Fruit fly (Drosophila melanogaster) whole organism, adult: ENCODE measurements around the gene H2.0.
A peak's percentile ranks its signal among the peaks of the same experiment; 100 is the strongest.

Experiments used
- CG11617 ChIP-seq: fragments of 200-800 bp; sonication (Bioruptor generic); optimal IDR thresholded peaks from 2 replicates; lab custom pipeline; 2017; ENCODE audit warnings: mild to moderate bottlenecking, missing biosample characterization, missing genetic modification reagents, missing genetic modification characterization
- CG12768 ChIP-seq: fragments of 200-800 bp; sonication (Bioruptor generic); optimal IDR thresholded peaks from 2 replicates; lab custom pipeline; 2017; ENCODE audit warnings: missing biosample characterization, missing genetic modification characterization, mild to moderate bottlenecking, moderate library complexity, missing genetic modification reagents
- CG14711 ChIP-seq: fragments of 200-800 bp; sonication (Bioruptor generic); optimal IDR thresholded peaks from 2 replicates; lab custom pipeline; 2018; ENCODE audit warnings: missing biosample characterization, mild to moderate bottlenecking, missing genetic modification characterization, moderate library complexity
- CG1620 ChIP-seq: fragments of 200-800 bp; sonication (Bioruptor generic); optimal IDR thresholded peaks from 2 replicates; lab custom pipeline; 2016; ENCODE audit warnings: missing biosample characterization, missing genetic modification characterization
- CG33017 ChIP-seq: fragments of 200-800 bp; sonication (Bioruptor generic); optimal IDR thresholded peaks from 2 replicates; lab custom pipeline; 2018; ENCODE audit warnings: missing biosample characterization, mild to moderate bottlenecking, missing genetic modification characterization, moderate library complexity
- CG5204 ChIP-seq: fragments of 200-800 bp; sonication (Bioruptor generic); optimal IDR thresholded peaks from 2 replicates; lab custom pipeline; 2016; ENCODE audit warnings: missing biosample characterization, missing genetic modification characterization
- CG7045 ChIP-seq: fragments of 200-800 bp; sonication (Bioruptor generic); optimal IDR thresholded peaks from 2 replicates; lab custom pipeline; 2017; ENCODE audit warnings: missing biosample characterization, mild to moderate bottlenecking, missing genetic modification characterization
- CG7101 ChIP-seq: fragments of 200-800 bp; sonication (Bioruptor generic); optimal IDR thresholded peaks from 2 replicates; lab custom pipeline; 2018; ENCODE audit warnings: missing biosample characterization, mild to moderate bottlenecking, missing genetic modification characterization, moderate library complexity
- Clk ChIP-seq: fragments of 200-800 bp; sonication (Bioruptor generic); optimal IDR thresholded peaks from 2 replicates; lab custom pipeline; 2017; ENCODE audit warnings: missing biosample characterization, missing genetic modification characterization
- Crg-1 ChIP-seq: fragments of 200-800 bp; sonication (Bioruptor generic); optimal IDR thresholded peaks from 2 replicates; lab custom pipeline; 2016; ENCODE audit warnings: missing biosample characterization, missing genetic modification characterization
- Hr96 ChIP-seq: fragments of 200-800 bp; sonication (Bioruptor generic); optimal IDR thresholded peaks from 2 replicates; lab custom pipeline; 2016; ENCODE audit warnings: missing biosample characterization, missing genetic modification characterization
- Mnt ChIP-seq: fragments of 200-800 bp; sonication (Bioruptor generic); optimal IDR thresholded peaks from 2 replicates; lab custom pipeline; 2016; ENCODE audit warnings: missing biosample characterization, mild to moderate bottlenecking, missing genetic modification characterization
- bab1 ChIP-seq: fragments of 200-800 bp; sonication (Bioruptor generic); optimal IDR thresholded peaks from 3 replicates; lab custom pipeline; 2019; ENCODE audit warnings: missing biosample characterization, mild to moderate bottlenecking, missing genetic modification characterization, moderate library complexity
- cic ChIP-seq: fragments of 200-800 bp; sonication (Bioruptor generic); optimal IDR thresholded peaks from 2 replicates; lab custom pipeline; 2017; ENCODE audit warnings: missing biosample characterization, mild to moderate bottlenecking, missing genetic modification characterization, moderate library complexity
- cnc ChIP-seq, 2 experiments: fragments of >200 bp; optimal IDR thresholded peaks; 2 replicates each; lab custom pipeline; 2017
- kay ChIP-seq: fragments of 200-800 bp; sonication (Bioruptor generic); peaks from one replicate; lab custom pipeline; 2016; ENCODE audit warnings: missing biosample characterization, missing genetic modification characterization, borderline replicate concordance
- ovo ChIP-seq: fragments of 200-800 bp; sonication (Bioruptor generic); optimal IDR thresholded peaks from 2 replicates; lab custom pipeline; 2016; ENCODE audit warnings: missing biosample characterization, missing genetic modification characterization
- pad ChIP-seq: fragments of 200-800 bp; sonication (Bioruptor generic); optimal IDR thresholded peaks from 3 replicates; lab custom pipeline; 2017; ENCODE audit warnings: missing biosample characterization, missing genetic modification characterization, mild to moderate bottlenecking, moderate library complexity, missing genetic modification reagents
- tj ChIP-seq: fragments of 200-800 bp; sonication (Bioruptor generic); optimal IDR thresholded peaks from 3 replicates; lab custom pipeline; 2017; ENCODE audit warnings: missing biosample characterization, mild to moderate bottlenecking, missing genetic modification characterization, moderate library complexity
- toe ChIP-seq: fragments of 200-800 bp; sonication (Bioruptor generic); optimal IDR thresholded peaks from 2 replicates; lab custom pipeline; 2016; ENCODE audit warnings: missing biosample characterization, missing genetic modification characterization

Gene H2.0

dm6 chr2L:6060210-6060609, 41.0 kb upstream of the H2.0 start, which contains the start of gene CG34180:
TSS of gene CG34180 (plus strand) at chr2L:6060510.
- TF ChIP-seq CG7045 (GFP tag; lab: Kevin White, UChicago) (no peak), kay (GFP tag; lab: Kevin White, UChicago) (no peak), CG5204 (no peak), cic (GFP tag; lab: Kevin White, UChicago) (no peak), Hr96 (GFP tag; lab: Kevin White, UChicago) (no peak), CG12768 (GFP tag; lab: Kevin White, UChicago) (no peak), pad (GFP tag; lab: Kevin White, UChicago) (no peak), Crg-1 (GFP tag; lab: Kevin White, UChicago) (no peak), bab1 (GFP tag; lab: Kevin White, UChicago) (no peak), cnc (optimal IDR thresholded peaks at IDR 0.05; lab: Kevin White, UChicago) (no peak), CG11617 (no peak), Mnt (GFP tag; lab: Kevin White, UChicago) (no peak), toe (GFP tag; lab: Kevin White, UChicago) (no peak), ovo (GFP tag; lab: Kevin White, UChicago) (no peak), CG7101 (tag; lab: Kevin White, UChicago) (no peak), Clk (GFP tag; lab: Kevin White, UChicago) (no peak), CG1620 (GFP tag; lab: Kevin White, UChicago) (no peak), tj (GFP tag; lab: Kevin White, UChicago) (no peak), CG33017 (tag; lab: Kevin White, UChicago) (no peak), CG14711 (tag; lab: Kevin White, UChicago) (no peak)

DNA sequence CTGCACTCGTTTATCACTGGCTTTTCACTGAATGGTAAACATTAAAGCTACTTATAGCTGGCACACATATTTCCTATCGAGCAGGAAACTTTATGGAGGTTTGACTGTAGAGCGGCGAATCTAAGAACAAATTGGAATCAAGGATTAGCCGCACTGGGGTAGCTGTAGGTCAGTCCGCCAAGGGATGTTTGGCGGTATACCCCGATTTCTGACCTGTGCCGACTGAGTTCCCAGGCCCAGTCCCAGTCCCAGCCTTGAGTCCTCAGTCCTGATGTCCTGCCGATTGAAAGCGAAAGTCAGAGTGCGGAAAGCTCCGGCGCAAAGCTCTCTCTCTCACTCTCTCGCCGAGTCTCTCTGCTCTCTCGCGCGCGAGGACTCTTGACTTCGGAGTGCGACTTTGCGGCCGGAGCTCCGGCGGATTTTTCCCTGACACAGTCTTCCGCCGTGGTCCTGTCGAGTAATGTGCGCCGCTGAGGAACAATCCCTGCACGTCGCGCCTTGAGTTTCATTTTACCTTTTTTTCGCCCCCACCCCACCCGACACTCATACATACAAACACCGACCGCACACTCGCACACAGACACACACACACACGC, 34.8 kb upstream of the H2.0 start, which contains the start of gene CG13995:
Gene CG13995, plus strand, starts transcription at position 429 of the 596 bp plus-strand sequence.
- TF ChIP-seq CG5204 (no peak), pad (GFP tag; lab: Kevin White, UChicago) (no peak), CG33017 (tag; lab: Kevin White, UChicago) (no peak)

dm6 chr2L:6051212-6051621, 32.0 kb upstream of the H2.0 start:
- TF ChIP-seq CG7045 (GFP tag; lab: Kevin White, UChicago): peak; percentile 94
- TF ChIP-seq ovo (GFP tag; lab: Kevin White, UChicago): peak; percentile 3
- peak; percentile 90 for TF ChIP-seq CG12768 (GFP tag; lab: Kevin White, UChicago)
- TF ChIP-seq cnc (optimal IDR thresholded peaks at IDR 0.05; lab: Kevin White, UChicago): no peak
- TF ChIP-seq CG11617: peak; percentile 94
- no peak for TF ChIP-seq CG5204
- TF ChIP-seq Mnt (GFP tag; lab: Kevin White, UChicago): peak; percentile 66
- TF ChIP-seq CG33017 (tag; lab: Kevin White, UChicago): peak; percentile 96
- peak; percentile 60 for TF ChIP-seq cic (GFP tag; lab: Kevin White, UChicago)
- peak; percentile 34 for TF ChIP-seq Crg-1 (GFP tag; lab: Kevin White, UChicago)
- no peak for TF ChIP-seq kay (GFP tag; lab: Kevin White, UChicago)
- TF ChIP-seq pad (GFP tag; lab: Kevin White, UChicago): peak; percentile 59
- peak; percentile 95 for TF ChIP-seq bab1 (GFP tag; lab: Kevin White, UChicago)
- peak; percentile 47 for TF ChIP-seq Clk (GFP tag; lab: Kevin White, UChicago)
- TF ChIP-seq CG7101 (tag; lab: Kevin White, UChicago): peak; percentile 94
- peak; percentile 57 for TF ChIP-seq CG1620 (GFP tag; lab: Kevin White, UChicago)
- TF ChIP-seq Hr96 (GFP tag; lab: Kevin White, UChicago): peak; percentile 95
- peak; percentile 71 for TF ChIP-seq tj (GFP tag; lab: Kevin White, UChicago)
- TF ChIP-seq CG14711 (tag; lab: Kevin White, UChicago): peak; percentile 88
- TF ChIP-seq toe (GFP tag; lab: Kevin White, UChicago): peak; percentile 90

DNA sequence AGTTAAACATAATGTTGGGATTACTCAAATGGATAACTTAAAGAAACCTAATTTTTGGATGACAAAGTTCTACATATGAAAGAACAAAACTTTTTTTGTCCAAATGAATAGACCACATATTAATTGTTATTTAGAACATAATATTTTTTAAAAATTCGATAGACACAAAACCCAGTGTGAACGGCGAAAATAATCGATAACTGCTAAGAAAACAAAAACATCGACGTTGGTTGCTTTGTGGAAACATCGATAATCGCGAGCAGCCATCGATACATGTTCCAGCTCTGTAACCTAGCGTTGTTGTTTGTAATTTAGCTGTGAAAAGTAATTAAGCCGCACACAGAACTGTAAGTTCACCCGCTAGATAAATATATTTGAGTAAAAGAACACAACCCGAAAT, 31.4 kb upstream of the H2.0 start, which contains the start of gene CG9135:
Gene CG9135, plus strand, starts transcription at position 226 of the 400 bp plus-strand sequence.
- TF ChIP-seq bab1 (GFP tag; lab: Kevin White, UChicago): peak; percentile 24
- TF ChIP-seq CG12768 (GFP tag; lab: Kevin White, UChicago): no peak
- TF ChIP-seq ovo (GFP tag; lab: Kevin White, UChicago): no peak
- TF ChIP-seq CG14711 (tag; lab: Kevin White, UChicago): no peak
- no peak for TF ChIP-seq CG7101 (tag; lab: Kevin White, UChicago)

- TF ChIP-seq tj (GFP tag; lab: Kevin White, UChicago) (peak; percentile 84), CG11617 (no peak)
These were observed 29.3 kb upstream of the H2.0 start, which contains the start of the genes CG34179 and slmo for dm6 chr2L:6048542-6048941. TSS of gene CG34179 (minus strand) at chr2L:6048706. TSS of gene slmo (minus strand) at chr2L:6048706.

dm6 chr2L:6047528-6048160, 28.4 kb upstream of the H2.0 start, which contains the start of gene IPIP:
TSS of gene IPIP (plus strand) at chr2L:6048002.
- peak; percentile 44 for TF ChIP-seq pad (GFP tag; lab: Kevin White, UChicago)
- TF ChIP-seq CG1620 (GFP tag; lab: Kevin White, UChicago): peak; percentile 17
- peak; percentile 91 for TF ChIP-seq Mnt (GFP tag; lab: Kevin White, UChicago)
- TF ChIP-seq CG5204: no peak
- TF ChIP-seq CG7101 (tag; lab: Kevin White, UChicago): peak; percentile 54
- TF ChIP-seq CG11617: peak; percentile 35
- TF ChIP-seq bab1 (GFP tag; lab: Kevin White, UChicago): peak; percentile 72
- no peak for TF ChIP-seq CG7045 (GFP tag; lab: Kevin White, UChicago)
- TF ChIP-seq CG33017 (tag; lab: Kevin White, UChicago): no peak
- peak; percentile 25 for TF ChIP-seq tj (GFP tag; lab: Kevin White, UChicago)
- TF ChIP-seq cic (GFP tag; lab: Kevin White, UChicago): peak; percentile 2
- TF ChIP-seq CG14711 (tag; lab: Kevin White, UChicago): peak; percentile 20
- peak; percentile 43 for TF ChIP-seq ovo (GFP tag; lab: Kevin White, UChicago)
- peak; percentile 32 for TF ChIP-seq CG12768 (GFP tag; lab: Kevin White, UChicago)
- peak; percentile 3 for TF ChIP-seq Hr96 (GFP tag; lab: Kevin White, UChicago)
